In the genomic region with DNA sequence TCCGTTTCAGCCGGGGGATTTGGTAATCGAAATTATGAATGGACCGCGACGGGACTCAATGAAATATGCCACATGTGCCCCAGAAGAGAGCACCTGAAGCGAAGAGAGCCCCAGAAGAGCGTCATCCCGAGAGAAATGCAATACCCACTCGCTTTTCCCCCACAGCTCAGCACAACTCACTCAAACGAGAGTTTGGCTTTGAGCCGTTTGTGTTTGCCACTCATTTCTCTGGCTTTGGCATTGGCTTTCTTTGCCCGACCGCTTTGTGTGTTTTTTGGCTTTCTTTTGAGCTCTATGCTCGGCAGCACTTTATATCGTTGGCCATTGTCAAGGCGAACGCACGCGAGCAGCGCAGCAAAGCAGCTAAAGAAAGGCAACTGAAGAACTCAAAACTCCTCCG, we compare ENCODE assay signal across 2 fruit fly cellular contexts.
TF ChIP-seq lines count a peak whose summit lies in the region.

Gene nyo (plus strand): TSS at position 312 of the 400 bp plus-strand sequence.

- no peak for TF ChIP-seq CTCF in whole organism, embryonic (GFP tag; optimal IDR thresholded peaks at IDR 0.05; lab: Kevin White, UChicago)

TF ChIP-seq in whole organism, embryonic, 481 proteins besides CTCF, POLR2A, EP300 and RAD21:
- TF ChIP-seq toy (GFP tag; IDR thresholded peaks at IDR 0.05; lab: Robert Waterston, UW) (no peak), z (GFP tag; IDR thresholded peaks at IDR 0.05; lab: Robert Waterston, UW) (peak; percentile 96), Blimp-1 (GFP tag; optimal IDR thresholded peaks at IDR 0.05; lab: Kevin White, UChicago) (peak; percentile 12), Trl (optimal IDR thresholded peaks at IDR 0.05; lab: Kevin White, UChicago) (peak in 1 of 2 experiments; percentile 65), Trl (GFP tag; optimal IDR thresholded peaks at IDR 0.05; lab: Kevin White, UChicago) (no peak), ATbp (GFP tag; optimal IDR thresholded peaks at IDR 0.05; lab: Kevin White, UChicago) (peak; percentile 15), CG3163 (GFP tag; optimal IDR thresholded peaks at IDR 0.05; lab: Kevin White, UChicago) (peak; percentile 23), slbo (GFP tag; IDR thresholded peaks at IDR 0.05; lab: Robert Waterston, UW) (no peak), oc (tag; optimal IDR thresholded peaks at IDR 0.05; lab: Kevin White, UChicago) (peak; percentile 40), CG7271 (tag; optimal IDR thresholded peaks at IDR 0.05; lab: Kevin White, UChicago) (no peak)
TF ChIP-seq in whole organism, embryonic: peak in this region for 6.

TF ChIP-seq in whole organism, wandering third instar larva, 38 proteins besides CTCF, POLR2A, EP300 and RAD21:
- peak; percentile 6 for TF ChIP-seq Dif (GFP tag; optimal IDR thresholded peaks at IDR 0.05; lab: Kevin White, UChicago; ENCODE audit: partially characterized antibody)
- no peak for TF ChIP-seq N (GFP tag; optimal IDR thresholded peaks at IDR 0.05; lab: Kevin White, UChicago)
- TF ChIP-seq Sp1 (GFP tag; optimal IDR thresholded peaks at IDR 0.05; lab: Kevin White, UChicago): no peak
- TF ChIP-seq HLH106 (tag; optimal IDR thresholded peaks at IDR 0.05; lab: Kevin White, UChicago): no peak
- TF ChIP-seq woc (GFP tag; optimal IDR thresholded peaks at IDR 0.05; lab: Kevin White, UChicago): no peak
- no peak for TF ChIP-seq sv (GFP tag; optimal IDR thresholded peaks at IDR 0.05; lab: Kevin White, UChicago)
- no peak for TF ChIP-seq CG9705 (GFP tag; optimal IDR thresholded peaks at IDR 0.05; lab: Kevin White, UChicago)
- no peak for TF ChIP-seq jim (GFP tag; optimal IDR thresholded peaks at IDR 0.05; lab: Kevin White, UChicago)
- TF ChIP-seq dl (GFP tag; optimal IDR thresholded peaks at IDR 0.05; lab: Kevin White, UChicago; ENCODE audit: insufficient read depth in 1 of 2, partially characterized antibody in 2 of 2): no peak
